Worm (Caenorhabditis elegans) whole organism, L4/young adult: ENCODE measurements around the gene hpo-39.

Experiments
- W03F9.2 ChIP-seq: fragments of 150-350 bp; optimal IDR thresholded peaks from 2 replicates; lab custom pipeline; 2014; ENCODE audit warnings: missing biosample characterization, missing genetic modification characterization
- him-1 ChIP-seq: sonication (generic microtip); optimal IDR thresholded peaks from 2 replicates; lab custom pipeline; 2016; ENCODE audit warnings: missing genotype, missing genetic modification reagents, missing genetic modification characterization, missing compliant biosample characterization

- TF ChIP-seq him-1 (tag; lab: Kevin White, UChicago) (no peak), W03F9.2 (tag; lab: Kevin White, UChicago) (no peak)
Observed at ce11 chrV:4585009-4585408, 11.3 kb upstream of the hpo-39 start, which contains the start of gene Y61A9LA.1.
